Worm (Caenorhabditis elegans) whole organism, midembryonic: ENCODE measurements around the gene clec-207.

Source experiments
- flt-1 ChIP-seq: fragments of 200-800 bp; sonication (Bioruptor generic); IDR thresholded peaks from 2 replicates; pipeline ENCODE4 v1.3.6; 2022; ENCODE audit warnings: missing genetic modification characterization, missing compliant biosample characterization
- klf-2 ChIP-seq: fragments of 200-800 bp; sonication (Bioruptor generic); conservative IDR thresholded peaks from 2 replicates; pipeline ENCODE4 v1.3.6; 2022; ENCODE audit warnings: missing genetic modification reagents, missing genetic modification characterization, missing compliant biosample characterization
- tab-1 ChIP-seq: fragments of 200-800 bp; sonication (Bioruptor generic); IDR thresholded peaks from 2 replicates; pipeline ENCODE4 v1.3.6; 2022; ENCODE audit warnings: missing genetic modification characterization, missing compliant biosample characterization
- ztf-29 ChIP-seq: fragments of 200-800 bp; sonication (Bioruptor generic); IDR thresholded peaks from 2 replicates; pipeline ENCODE4 v1.3.6; 2022; ENCODE audit warnings: missing genetic modification reagents, missing genetic modification characterization, missing compliant biosample characterization

- no peak for TF ChIP-seq flt-1 (GFP tag; lab: Robert Waterston, UW)
- TF ChIP-seq klf-2 (GFP tag; lab: Robert Waterston, UW): no peak
- TF ChIP-seq tab-1: no peak
- no peak for TF ChIP-seq ztf-29 (GFP tag; lab: Robert Waterston, UW)
These were observed 36.8 kb downstream of the clec-207 start for ce11 chrV:2132675-2133074.
